Worm (Caenorhabditis elegans): ENCODE results near the gene srd-16.

DNA sequence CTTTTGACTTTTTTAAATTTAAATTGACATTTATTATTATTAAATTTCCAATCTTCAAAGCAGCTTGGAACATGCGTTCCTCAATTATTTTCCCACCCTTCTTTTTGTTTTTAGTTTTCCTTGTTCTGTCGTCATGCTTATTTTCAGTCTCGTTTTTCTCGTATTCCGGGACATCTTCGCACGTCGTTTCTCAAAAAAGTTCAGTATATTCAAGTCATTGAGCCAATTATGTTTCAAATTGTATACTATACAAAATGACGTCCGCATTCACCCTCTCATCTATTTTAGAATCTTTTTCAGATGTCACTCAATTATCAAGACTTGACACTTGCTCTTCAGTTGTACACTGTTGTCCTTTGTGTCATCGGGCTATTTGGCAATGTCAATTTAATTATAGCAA lies 27.5 kb upstream of the srd-16 start, which contains the start of gene srsx-17:
- TF ChIP-seq flh-1 (GFP tag; optimal IDR thresholded peaks at IDR 0.05) = no peak
- no peak for TF ChIP-seq snpc-4 (tag; optimal IDR thresholded peaks at IDR 0.05)
- TF ChIP-seq nhr-237 (tag; optimal IDR thresholded peaks at IDR 0.05) = no peak
- TF ChIP-seq lin-13 (tag; optimal IDR thresholded peaks at IDR 0.05) = no peak
- no peak for TF ChIP-seq mab-5 (tag; optimal IDR thresholded peaks at IDR 0.05)
- TF ChIP-seq sptf-1 (tag; optimal IDR thresholded peaks at IDR 0.05) = no peak
- no peak for TF ChIP-seq ces-1 (GFP tag; optimal IDR thresholded peaks at IDR 0.05)
- no peak for TF ChIP-seq nhr-12 (tag; optimal IDR thresholded peaks at IDR 0.05)
- TF ChIP-seq nhr-76 (tag; optimal IDR thresholded peaks at IDR 0.05) = no peak
- no peak for TF ChIP-seq nhr-28 (tag; optimal IDR thresholded peaks at IDR 0.05)
- TF ChIP-seq pha-4 (tag; optimal IDR thresholded peaks at IDR 0.05) = no peak
- TF ChIP-seq blmp-1 (tag; optimal IDR thresholded peaks at IDR 0.05) = no peak
- TF ChIP-seq elt-1 (tag; optimal IDR thresholded peaks at IDR 0.05; ENCODE audit: borderline replicate concordance, insufficient read depth) = no peak
